Fruit fly (Drosophila melanogaster) whole organism, prepupa: Measurements from ENCODE around the gene Gli.

Experiments used
- Blimp-1 ChIP-seq: fragments of 200-800 bp; sonication (Bioruptor generic); optimal IDR thresholded peaks from 3 replicates; lab custom pipeline; 2017; ENCODE audit warnings: missing biosample characterization, missing genetic modification characterization, mild to moderate bottlenecking, moderate library complexity, missing genetic modification reagents
- CG16779 ChIP-seq: fragments of 200-800 bp; sonication (Bioruptor generic); optimal IDR thresholded peaks from 3 replicates; lab custom pipeline; 2017; ENCODE audit warnings: missing biosample characterization, mild to moderate bottlenecking, missing genetic modification characterization
- CG31627 ChIP-seq: fragments of 200-800 bp; sonication (Bioruptor generic); optimal IDR thresholded peaks from 3 replicates; lab custom pipeline; 2016; ENCODE audit warnings: missing biosample characterization, missing genetic modification characterization
- CG32006 ChIP-seq: fragments of 200-800 bp; sonication (Bioruptor generic); optimal IDR thresholded peaks from 3 replicates; lab custom pipeline; 2017; ENCODE audit warnings: missing biosample characterization, mild to moderate bottlenecking, missing genetic modification characterization
- CG6792 ChIP-seq: fragments of 200-800 bp; sonication (Bioruptor generic); optimal IDR thresholded peaks from 3 replicates; lab custom pipeline; 2016; ENCODE audit warnings: missing biosample characterization, missing genetic modification characterization
- CG6854 ChIP-seq: fragments of 200-800 bp; sonication (Bioruptor generic); optimal IDR thresholded peaks from 2 replicates; lab custom pipeline; 2017; ENCODE audit warnings: missing biosample characterization, mild to moderate bottlenecking, missing genetic modification characterization
- CG9139 ChIP-seq: fragments of 200-800 bp; sonication (Bioruptor generic); optimal IDR thresholded peaks from 3 replicates; lab custom pipeline; 2017; ENCODE audit warnings: missing biosample characterization, mild to moderate bottlenecking, missing genetic modification characterization
- Hr39 ChIP-seq: fragments of 200-800 bp; sonication (Bioruptor generic); optimal IDR thresholded peaks from 2 replicates; lab custom pipeline; 2016; ENCODE audit warnings: missing biosample characterization, missing genetic modification characterization
- Hr4 ChIP-seq: fragments of 200-800 bp; sonication (Bioruptor generic); optimal IDR thresholded peaks from 3 replicates; lab custom pipeline; 2016; ENCODE audit warnings: missing biosample characterization, missing genetic modification characterization
- Sox102F ChIP-seq: fragments of 200-800 bp; sonication (Bioruptor generic); optimal IDR thresholded peaks from 2 replicates; lab custom pipeline; 2016; ENCODE audit warnings: missing biosample characterization, mild to moderate bottlenecking, missing genetic modification characterization
- dsx ChIP-seq: fragments of 200-800 bp; optimal IDR thresholded peaks from 3 replicates; lab custom pipeline; 2019; ENCODE audit warnings: missing biosample characterization, mild to moderate bottlenecking, missing genetic modification characterization, moderate library complexity; ENCODE audit not compliant: poor library complexity, severe bottlenecking
- eg ChIP-seq: fragments of 200-800 bp; sonication (Bioruptor generic); IDR thresholded peaks from 3 replicates; pipeline ENCODE4 v1.3.6; 2022; ENCODE audit warnings: missing biosample characterization, missing genetic modification characterization
- pdm3 ChIP-seq: fragments of 200-800 bp; sonication (Bioruptor generic); optimal IDR thresholded peaks from 3 replicates; lab custom pipeline; 2016; ENCODE audit warnings: missing biosample characterization, missing genetic modification characterization
- topi ChIP-seq: fragments of 200-800 bp; sonication (Bioruptor generic); optimal IDR thresholded peaks from 3 replicates; lab custom pipeline; 2016; ENCODE audit warnings: missing biosample characterization, missing genetic modification characterization

dm6 chr2L:15764029-15764428, 1.5 kb upstream of the Gli start, which contains the start of gene CG3793:
- TF ChIP-seq CG6792 (GFP tag; lab: Kevin White, UChicago) (no peak), Blimp-1 (GFP tag; lab: Kevin White, UChicago) (no peak), eg (GFP tag; lab: Robert Waterston, UW) (no peak), Hr39 (GFP tag; lab: Kevin White, UChicago) (no peak), dsx (GFP tag; lab: Kevin White, UChicago) (no peak), CG32006 (GFP tag; lab: Kevin White, UChicago) (no peak), CG6854 (GFP tag; lab: Kevin White, UChicago) (no peak), pdm3 (no peak), Hr4 (GFP tag; lab: Kevin White, UChicago) (no peak), CG31627 (no peak), Sox102F (no peak), CG16779 (tag; lab: Kevin White, UChicago) (no peak), topi (no peak), CG9139 (GFP tag; lab: Kevin White, UChicago) (no peak)
